Worm (Caenorhabditis elegans): ENCODE results near the gene F09B9.5.

F09B9.5 gene

ce11 chrX:10132546-10133032 lies 22.0 kb upstream of the F09B9.5 start (continued):
- TF ChIP-seq hmg-1.1 (GFP tag; IDR thresholded peaks at IDR 0.05) (peak; percentile 83), Y48G9A.11 (GFP tag; IDR thresholded peaks at IDR 0.05) (peak; percentile 68; the same call in 1 of the 2 replicates), rbr-2 (tag; optimal IDR thresholded peaks at IDR 0.05) (peak; percentile 67), hlh-11 (tag; optimal IDR thresholded peaks at IDR 0.05) (peak; percentile 50), dmd-8 (GFP tag; IDR thresholded peaks at IDR 0.05) (peak; percentile 89), lim-7 (GFP tag; IDR thresholded peaks at IDR 0.05) (peak; percentile 83), ctbp-1 (GFP tag; IDR thresholded peaks at IDR 0.05) (peak; percentile 87), egl-43 (GFP tag; IDR thresholded peaks at IDR 0.05) (peak; percentile 90), nhr-48 (tag; optimal IDR thresholded peaks at IDR 0.05) (peak; percentile 54), nhr-102 (tag; optimal IDR thresholded peaks at IDR 0.05) (peak; percentile 63), nhr-28 (tag; optimal IDR thresholded peaks at IDR 0.05) (peak; percentile 32), ZK337.2 (GFP tag; IDR thresholded peaks at IDR 0.05) (peak; percentile 45; the same call in 1 of the 2 replicates), ceh-20 (GFP tag; IDR thresholded peaks at IDR 0.05) (peak; percentile 58; the same call in 1 of the 2 replicates), T26A8.4 (GFP tag; IDR thresholded peaks at IDR 0.05) (peak; percentile 82), madf-5 (GFP tag; IDR thresholded peaks at IDR 0.05) (peak; percentile 63 to 70; a peak in 2 of 4 replicates), dmd-9 (GFP tag; IDR thresholded peaks at IDR 0.05) (0 out of 2 replicates have a peak, but pooled peaks have one; percentile 49), dve-1 (tag; optimal IDR thresholded peaks at IDR 0.05; ENCODE audit: insufficient read depth) (peak; percentile 71), zfp-3 (GFP tag; conservative IDR thresholded peaks at IDR 0.05) (peak; percentile 68; the same call in 1 of the 2 replicates), lin-29 (GFP tag; IDR thresholded peaks at IDR 0.05) (0 out of 2 replicates have a peak, but pooled peaks have one; percentile 29), lin-13 (GFP tag; optimal IDR thresholded peaks at IDR 0.05) (peak; percentile 22), mxl-3 (GFP tag; optimal IDR thresholded peaks at IDR 0.05) (peak; percentile 45), arid-1 (GFP tag; conservative IDR thresholded peaks at IDR 0.05) (peak; percentile 49; the same call in 1 of the 2 replicates), aha-1 (tag) (peak; percentile 97), duxl-1 (tag; optimal IDR thresholded peaks at IDR 0.05; ENCODE audit: poor library complexity) (peak; percentile 60), Y5F2A.4 (GFP tag; optimal IDR thresholded peaks at IDR 0.05) (peak; percentile 45), ztf-7 (tag; optimal IDR thresholded peaks at IDR 0.05) (peak; percentile 57), unc-130 (GFP tag; optimal IDR thresholded peaks at IDR 0.05) (peak; percentile 42)

- TF ChIP-seq Y105C5A.15 (GFP tag; IDR thresholded peaks at IDR 0.05) (no peak), ceh-20 (GFP tag; IDR thresholded peaks at IDR 0.05) (0 out of 2 replicates have a peak, but pooled peaks have one; percentile 2), vab-7 (GFP tag; IDR thresholded peaks at IDR 0.05) (no peak), zag-1 (tag; optimal IDR thresholded peaks at IDR 0.05) (no peak), lsy-2 (tag; optimal IDR thresholded peaks at IDR 0.05) (no peak)
Observed at ce11 chrX:10133082-10133481, 21.5 kb upstream of the F09B9.5 start, which contains the start of gene unc-58. unc-58 (minus strand) TSS chrX:10133182.

- TF ChIP-seq daf-16 (GFP tag; optimal IDR thresholded peaks at IDR 0.05) (no peak), daf-16 (tag; optimal IDR thresholded peaks at IDR 0.05) (peak; percentile 19), arid-1 (GFP tag; conservative IDR thresholded peaks at IDR 0.05) (no peak), F44E2.7 (GFP tag; IDR thresholded peaks at IDR 0.05) (no peak), hmg-1.1 (GFP tag; IDR thresholded peaks at IDR 0.05) (no peak), D1046.2 (GFP tag; IDR thresholded peaks at IDR 0.05) (no peak), F37D6.2 (tag; optimal IDR thresholded peaks at IDR 0.05) (no peak), aha-1 (tag) (no peak), unc-62 (GFP tag; optimal IDR thresholded peaks at IDR 0.05 in 1 of 2) (peak in 1 of 2 experiments; percentile 94), unc-62 (tag; optimal IDR thresholded peaks at IDR 0.05) (no peak), ceh-82 (tag; optimal IDR thresholded peaks at IDR 0.05) (no peak), dve-1 (tag; optimal IDR thresholded peaks at IDR 0.05; ENCODE audit: insufficient read depth) (no peak), zfp-3 (GFP tag; conservative IDR thresholded peaks at IDR 0.05) (no peak)
Observed at ce11 chrX:10138494-10138893, 16.1 kb upstream of the F09B9.5 start, which contains the start of gene moc-1. moc-1 (minus strand) TSS chrX:10138620.

Measured in whole organism, L4 larva.